Worm (Caenorhabditis elegans) whole organism, young adult: ENCODE results near the gene Y102A11A.2.

Source experiments
- B0019.2 ChIP-seq: fragments of 200-800 bp; sonication (Bioruptor generic); conservative IDR thresholded peaks from 2 replicates; pipeline ENCODE4 v1.3.6; 2022; ENCODE audit warnings: missing genetic modification reagents, missing genetic modification characterization, missing compliant biosample characterization
- B0261.1 ChIP-seq: sonication (generic microtip); optimal IDR thresholded peaks from 2 replicates; lab custom pipeline; 2016; ENCODE audit warnings: mild to moderate bottlenecking, missing genetic modification characterization, moderate library complexity, missing compliant biosample characterization
- B0336.3 ChIP-seq: fragments of 200-800 bp; sonication (Bioruptor generic); IDR thresholded peaks from 2 replicates; pipeline ENCODE4 v1.3.6; 2022; ENCODE audit warnings: missing genetic modification characterization, missing compliant biosample characterization
- C17E4.6 ChIP-seq: fragments of 200-800 bp; sonication (Bioruptor generic); IDR thresholded peaks from 2 replicates; pipeline ENCODE4 v1.3.6; 2022; ENCODE audit warnings: missing genetic modification reagents, missing genetic modification characterization, missing compliant biosample characterization
- F57C9.4 ChIP-seq: sonication (generic microtip); optimal IDR thresholded peaks from 2 replicates; lab custom pipeline; 2017; ENCODE audit warnings: mild to moderate bottlenecking, missing genetic modification characterization, missing compliant biosample characterization
- K12H6.12 ChIP-seq: fragments of 200-800 bp; sonication (Bioruptor generic); optimal IDR thresholded peaks from 2 replicates; lab custom pipeline; 2018; ENCODE audit warnings: mild to moderate bottlenecking, missing genetic modification characterization, missing compliant biosample characterization
- Y56A3A.18 ChIP-seq: fragments of 200-800 bp; sonication (Bioruptor generic); IDR thresholded peaks from 2 replicates; pipeline ENCODE4 v1.3.6; 2022; ENCODE audit warnings: missing genetic modification reagents, missing genetic modification characterization, missing compliant biosample characterization
- bed-2 ChIP-seq: fragments of 200-800 bp; sonication (Bioruptor generic); IDR thresholded peaks from 2 replicates; pipeline ENCODE4 v1.3.6; 2022; ENCODE audit warnings: missing genetic modification reagents, missing genetic modification characterization, missing compliant biosample characterization
- cebp-2 ChIP-seq: fragments of 200-800 bp; sonication (Bioruptor generic); IDR thresholded peaks from 2 replicates; pipeline ENCODE4 v1.3.6; 2022; ENCODE audit warnings: missing genetic modification characterization, missing compliant biosample characterization
- ceh-27 ChIP-seq: fragments of 200-800 bp; sonication (Bioruptor generic); optimal IDR thresholded peaks from 2 replicates; lab custom pipeline; 2018; ENCODE audit warnings: mild to moderate bottlenecking, missing genetic modification characterization, moderate library complexity, missing compliant biosample characterization
- ceh-40 ChIP-seq: fragments of 200-800 bp; sonication (Bioruptor generic); IDR thresholded peaks from 2 replicates; pipeline ENCODE4 v1.3.6; 2022; ENCODE audit warnings: missing genetic modification characterization, missing compliant biosample characterization
- ceh-79 ChIP-seq: sonication (generic microtip); optimal IDR thresholded peaks from 2 replicates; lab custom pipeline; 2017; ENCODE audit warnings: mild to moderate bottlenecking, missing genetic modification characterization, missing compliant biosample characterization
- chd-7 ChIP-seq: sonication (generic microtip); optimal IDR thresholded peaks from 2 replicates; lab custom pipeline; 2016; ENCODE audit warnings: mild to moderate bottlenecking, missing genetic modification characterization, moderate library complexity, missing compliant biosample characterization
- dpff-1 ChIP-seq: sonication (generic microtip); optimal IDR thresholded peaks from 2 replicates; lab custom pipeline; 2017; ENCODE audit warnings: mild to moderate bottlenecking, missing genetic modification characterization, missing compliant biosample characterization
- egrh-3 ChIP-seq: fragments of 200-800 bp; sonication (Bioruptor generic); IDR thresholded peaks from 2 replicates; pipeline ENCODE4 v1.3.6; 2022; ENCODE audit warnings: missing genetic modification reagents, missing genetic modification characterization, missing compliant biosample characterization
- ets-4 ChIP-seq: fragments of 200-800 bp; sonication (Bioruptor generic); optimal IDR thresholded peaks from 2 replicates; lab custom pipeline; 2018; ENCODE audit warnings: mild to moderate bottlenecking, missing genetic modification characterization, missing compliant biosample characterization
- fkh-3 ChIP-seq: sonication (generic microtip); optimal IDR thresholded peaks from 2 replicates; lab custom pipeline; 2016; ENCODE audit warnings: mild to moderate bottlenecking, missing genetic modification characterization, missing compliant biosample characterization
- gei-17 ChIP-seq: fragments of 200-800 bp; sonication (Bioruptor generic); optimal IDR thresholded peaks from 2 replicates; lab custom pipeline; 2018; ENCODE audit warnings: mild to moderate bottlenecking, missing genetic modification characterization, missing compliant biosample characterization
- hmg-20 ChIP-seq: fragments of 200-800 bp; sonication (Bioruptor generic); IDR thresholded peaks from 2 replicates; pipeline ENCODE4 v1.3.6; 2022; ENCODE audit warnings: missing genetic modification reagents, missing genetic modification characterization, missing compliant biosample characterization
- let-607 ChIP-seq, 2 experiments: fragments of 200-800 bp in 1 of 2; sonication (Bioruptor generic) in 1 of 2; sonication (generic microtip) in 1 of 2; optimal IDR thresholded peaks; 2 replicates each; lab custom pipeline; 2016 to 2018; ENCODE audit warnings: mild to moderate bottlenecking in 2 of 2, missing compliant biosample characterization in 2 of 2, missing genetic modification characterization in 2 of 2, moderate library complexity in 2 of 2, missing genotype in 1 of 2
- lir-1 ChIP-seq: fragments of 200-800 bp; sonication (Bioruptor generic); conservative IDR thresholded peaks from 2 replicates; pipeline ENCODE4 v1.3.6; 2022; ENCODE audit warnings: missing genetic modification reagents, missing genetic modification characterization, missing compliant biosample characterization
- lsl-1 ChIP-seq: fragments of 200-800 bp; sonication (Bioruptor generic); optimal IDR thresholded peaks from 2 replicates; lab custom pipeline; 2018; ENCODE audit warnings: mild to moderate bottlenecking, missing genetic modification characterization, moderate library complexity, missing compliant biosample characterization
- madf-8 ChIP-seq: fragments of 200-800 bp; sonication (Bioruptor generic); conservative IDR thresholded peaks from 2 replicates; pipeline ENCODE4 v1.3.6; 2022; ENCODE audit warnings: missing genetic modification reagents, missing genetic modification characterization, missing compliant biosample characterization
- mcd-1 ChIP-seq: fragments of 200-800 bp; sonication (Bioruptor generic); IDR thresholded peaks from 2 replicates; pipeline ENCODE4 v1.3.6; 2022; ENCODE audit warnings: missing genetic modification reagents, missing genetic modification characterization, missing compliant biosample characterization
- mes-4 ChIP-seq: sonication (generic microtip); optimal IDR thresholded peaks from 2 replicates; lab custom pipeline; 2016; ENCODE audit warnings: missing genotype, missing genetic modification characterization, missing compliant biosample characterization
- nhr-80 ChIP-seq: sonication (generic microtip); optimal IDR thresholded peaks from 2 replicates; lab custom pipeline; 2016; ENCODE audit warnings: missing genetic modification characterization, missing compliant biosample characterization
- nhr-90 ChIP-seq: sonication (generic microtip); optimal IDR thresholded peaks from 2 replicates; lab custom pipeline; 2016; ENCODE audit warnings: missing genotype, mild to moderate bottlenecking, missing genetic modification characterization, missing compliant biosample characterization
- pbrm-1 ChIP-seq: fragments of 200-800 bp; sonication (Bioruptor generic); IDR thresholded peaks from 2 replicates; pipeline ENCODE4 v1.3.6; 2022; ENCODE audit warnings: missing genetic modification reagents, missing genetic modification characterization, missing compliant biosample characterization
- pha-4 ChIP-seq: fragments of 150-350 bp; sonication (generic microtip); optimal IDR thresholded peaks from 2 replicates; lab custom pipeline; 2014; ENCODE audit warnings: missing biosample characterization, missing genetic modification reagents, missing genetic modification characterization
- rcor-1 ChIP-seq: fragments of 200-800 bp; sonication (Bioruptor generic); IDR thresholded peaks from 2 replicates; pipeline ENCODE4 v1.3.6; 2022; ENCODE audit warnings: missing genetic modification reagents, missing genetic modification characterization, missing compliant biosample characterization
- rec-8 ChIP-seq, 2 experiments: sonication (generic microtip); optimal IDR thresholded peaks; 2 replicates each; lab custom pipeline; 2016; ENCODE audit warnings: mild to moderate bottlenecking in 2 of 2, missing genetic modification characterization in 2 of 2, missing genetic modification reagents in 2 of 2, missing genotype in 2 of 2, missing biosample characterization in 1 of 2, missing compliant biosample characterization in 1 of 2, moderate library complexity in 1 of 2
- sea-2 ChIP-seq: fragments of 200-800 bp; sonication (Bioruptor generic); IDR thresholded peaks from 2 replicates; pipeline ENCODE4 v1.3.6; 2022; ENCODE audit warnings: missing genetic modification characterization, missing compliant biosample characterization
- somi-1 ChIP-seq: fragments of 200-800 bp; sonication (Bioruptor generic); optimal IDR thresholded peaks from 2 replicates; lab custom pipeline; 2018; ENCODE audit warnings: mild to moderate bottlenecking, missing genetic modification characterization, missing compliant biosample characterization
- sptf-2 ChIP-seq: fragments of 200-800 bp; sonication (Bioruptor generic); optimal IDR thresholded peaks from 2 replicates; lab custom pipeline; 2018; ENCODE audit warnings: mild to moderate bottlenecking, missing genetic modification characterization, missing compliant biosample characterization
- unc-62 ChIP-seq: fragments of 150-350 bp; optimal IDR thresholded peaks from 2 replicates; lab custom pipeline; 2014; ENCODE audit warnings: missing biosample characterization, missing genetic modification reagents, missing genetic modification characterization

Y102A11A.2 gene

ce11 chrX:2075169-2075568 is 48.7 kb downstream of the Y102A11A.2 start:
- TF ChIP-seq pbrm-1 (no peak), rec-8 (tag; optimal IDR thresholded peaks at IDR 0.05; lab: Kevin White, UChicago) (no peak), ets-4 (GFP tag; lab: Kevin White, UChicago) (no peak), nhr-90 (tag; lab: Kevin White, UChicago) (no peak), sea-2 (GFP tag; lab: Robert Waterston, UW) (no peak), B0261.1 (no peak), ceh-79 (tag; lab: Kevin White, UChicago) (no peak), hmg-20 (GFP tag; lab: Robert Waterston, UW) (no peak), ceh-40 (GFP tag; lab: Robert Waterston, UW) (no peak), cebp-2 (no peak), B0336.3 (GFP tag; lab: Robert Waterston, UW) (no peak)

- no peak for TF ChIP-seq rcor-1 (GFP tag; lab: Robert Waterston, UW)
- no peak for TF ChIP-seq unc-62
- no peak for TF ChIP-seq B0019.2 (GFP tag; lab: Robert Waterston, UW)
- no peak for TF ChIP-seq Y56A3A.18 (GFP tag; lab: Robert Waterston, UW)
- TF ChIP-seq mcd-1 (GFP tag; lab: Robert Waterston, UW), result no peak
- TF ChIP-seq let-607 (tag; optimal IDR thresholded peaks at IDR 0.05; lab: Kevin White, UChicago), result no peak
- TF ChIP-seq F57C9.4 (tag; lab: Kevin White, UChicago), result no peak
- no peak for TF ChIP-seq somi-1
- no peak for TF ChIP-seq lir-1
- TF ChIP-seq K12H6.12 (tag; lab: Kevin White, UChicago), result no peak
- no peak for TF ChIP-seq ceh-40 (GFP tag; lab: Robert Waterston, UW)
- no peak for TF ChIP-seq sptf-2 (GFP tag; lab: Kevin White, UChicago)
- TF ChIP-seq ceh-79 (tag; lab: Kevin White, UChicago), result no peak
- TF ChIP-seq fkh-3 (tag; lab: Kevin White, UChicago), result no peak
- TF ChIP-seq bed-2, result no peak
- no peak for TF ChIP-seq C17E4.6 (GFP tag; lab: Robert Waterston, UW)
These were observed 52.4 kb downstream of the Y102A11A.2 start for ce11 chrX:2078822-2079221.

ce11 chrX:2079536-2079935 is 53.1 kb downstream of the Y102A11A.2 start, which contains the start of gene F49H12.4:
Gene F49H12.4 (plus strand): TSS chrX:2079836.
- no peak for TF ChIP-seq ceh-27 (GFP tag; lab: Kevin White, UChicago)
- TF ChIP-seq madf-8 (GFP tag; lab: Robert Waterston, UW), result no peak
- no peak for TF ChIP-seq fkh-3 (tag; lab: Kevin White, UChicago)
- no peak for TF ChIP-seq egrh-3
- no peak for TF ChIP-seq gei-17
- no peak for TF ChIP-seq dpff-1 (tag; lab: Kevin White, UChicago)
- no peak for TF ChIP-seq chd-7
- TF ChIP-seq nhr-80 (tag; lab: Kevin White, UChicago), result no peak
- TF ChIP-seq let-607 (tag; optimal IDR thresholded peaks at IDR 0.05; lab: Kevin White, UChicago), result no peak
- TF ChIP-seq lsl-1, result no peak
- no peak for TF ChIP-seq pha-4
- no peak for TF ChIP-seq rcor-1 (GFP tag; lab: Robert Waterston, UW)
- no peak for TF ChIP-seq rec-8 (tag; optimal IDR thresholded peaks at IDR 0.05; lab: Kevin White, UChicago)
- TF ChIP-seq mes-4 (tag; lab: Kevin White, UChicago), result no peak
